Worm (Caenorhabditis elegans) whole organism, young adult: ENCODE measurements around the gene ttr-15.

ENCODE experiments used
- B0261.1 ChIP-seq: sonication (generic microtip); optimal IDR thresholded peaks from 2 replicates; lab custom pipeline; 2016; ENCODE audit warnings: mild to moderate bottlenecking, missing genetic modification characterization, moderate library complexity, missing compliant biosample characterization
- ama-1 ChIP-seq, 3 experiments: fragments of 150-350 bp in 1 of 3; sonication (generic microtip) in 2 of 3; optimal IDR thresholded peaks; 2 replicates each; lab custom pipeline; 2014 to 2018; ENCODE audit warnings: missing biosample characterization in 2 of 3, missing genetic modification characterization in 2 of 3, missing genetic modification reagents in 2 of 3
- gei-17 ChIP-seq: fragments of 200-800 bp; sonication (Bioruptor generic); optimal IDR thresholded peaks from 2 replicates; lab custom pipeline; 2018; ENCODE audit warnings: mild to moderate bottlenecking, missing genetic modification characterization, missing compliant biosample characterization
- him-1 ChIP-seq: sonication (generic microtip); optimal IDR thresholded peaks from 2 replicates; lab custom pipeline; 2016; ENCODE audit warnings: missing genotype, missing genetic modification reagents, missing genetic modification characterization, missing compliant biosample characterization
- snpc-1.3 ChIP-seq: sonication (generic microtip); optimal IDR thresholded peaks from 2 replicates; lab custom pipeline; 2017; ENCODE audit warnings: missing genetic modification characterization, mild to moderate bottlenecking, missing compliant biosample characterization, antibody characterized with exemption, moderate library complexity, missing genotype, missing genetic modification reagents; ENCODE audit not compliant: insufficient read depth
- unc-62 ChIP-seq: fragments of 150-350 bp; optimal IDR thresholded peaks from 2 replicates; lab custom pipeline; 2014; ENCODE audit warnings: missing biosample characterization, missing genetic modification reagents, missing genetic modification characterization

DNA sequence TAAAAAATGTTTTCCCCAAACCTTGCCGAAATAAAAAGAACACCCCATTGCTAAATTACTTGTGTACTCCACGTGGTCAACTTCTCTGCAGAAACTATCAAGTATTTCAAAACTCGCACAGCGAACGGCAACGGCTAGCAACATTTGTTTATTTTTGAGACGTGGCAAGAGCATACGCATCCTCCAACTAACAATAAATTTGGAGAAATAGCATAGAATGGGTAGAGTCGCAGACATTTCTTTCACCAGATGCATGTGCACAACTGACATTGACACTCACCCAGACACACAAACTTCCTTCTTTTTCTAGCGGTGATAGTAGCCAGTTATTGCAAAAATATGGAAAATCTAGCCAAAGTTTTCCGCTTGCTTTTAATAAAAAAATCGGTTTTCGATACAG lies 42.0 kb downstream of the ttr-15 start:
- TF ChIP-seq unc-62 (GFP tag; lab: Kevin White, UChicago) (no peak), B0261.1 (tag; lab: Kevin White, UChicago) (no peak), ama-1 (optimal IDR thresholded peaks at IDR 0.05; lab: Kevin White, UChicago) (no peak), ama-1 (GFP tag; optimal IDR thresholded peaks at IDR 0.05; lab: Kevin White, UChicago) (no peak), him-1 (tag; lab: Kevin White, UChicago) (no peak), gei-17 (GFP tag; lab: Kevin White, UChicago) (no peak), snpc-1.3 (no peak)
